Fruit fly (Drosophila melanogaster): ENCODE data around the gene Nil.

Gene Nil

DNA sequence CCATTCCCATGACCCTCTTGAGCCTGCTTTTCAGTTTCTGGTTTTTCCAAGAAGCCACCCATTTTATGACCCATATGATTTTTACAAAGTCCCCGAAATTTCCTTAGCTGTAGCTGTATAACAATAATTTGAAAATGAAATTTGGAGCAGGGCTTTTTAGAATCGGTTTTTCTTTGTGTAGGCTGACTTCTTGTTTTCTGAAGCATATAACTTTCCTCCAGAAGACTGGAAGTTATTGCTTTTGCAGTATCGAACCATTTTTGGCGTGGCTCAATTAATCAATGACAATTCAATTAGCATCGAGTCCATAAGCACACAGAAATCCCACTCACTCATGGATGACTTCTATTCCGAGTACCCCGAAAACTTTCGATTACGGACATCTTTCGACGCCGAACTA is at the start of gene Nil:
TSS of gene Nil (minus strand) at position 101 of the 400 bp plus-strand sequence.
- TF ChIP-seq trem (tag; optimal IDR thresholded peaks at IDR 0.05) (no peak), cad (GFP tag; optimal IDR thresholded peaks at IDR 0.05) (no peak), CG13123 (GFP tag; optimal IDR thresholded peaks at IDR 0.05) (no peak), kah (GFP tag; optimal IDR thresholded peaks at IDR 0.05) (no peak), CG6791 (GFP tag; IDR thresholded peaks at IDR 0.05; ENCODE audit: partially characterized antibody) (no peak), schlank (tag; optimal IDR thresholded peaks at IDR 0.05) (no peak), CG6272 (GFP tag; IDR thresholded peaks at IDR 0.05) (no peak)

DNA sequence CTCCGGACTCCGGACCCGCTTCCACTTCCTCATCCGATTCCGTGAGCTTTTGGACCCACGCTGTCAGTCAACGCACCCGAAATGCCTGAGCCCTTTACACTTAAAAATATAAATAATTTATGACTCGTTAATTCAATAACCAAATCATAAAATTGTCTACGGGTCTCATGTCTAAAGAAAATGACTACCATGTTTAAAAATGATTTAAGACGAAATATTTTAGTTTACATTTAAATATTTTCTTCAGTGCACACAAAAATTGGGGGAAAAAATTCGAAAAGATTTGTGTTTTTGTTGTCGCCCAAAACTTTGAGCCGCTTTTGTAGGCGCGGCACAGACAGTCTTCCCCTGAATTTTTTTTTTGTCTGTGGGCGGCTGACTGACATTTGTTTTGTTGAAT is 12.0 kb downstream of the Nil start:
- no peak for TF ChIP-seq nmo (GFP tag; optimal IDR thresholded peaks at IDR 0.05)
- no peak for TF ChIP-seq HmgD (GFP tag; optimal IDR thresholded peaks at IDR 0.05)
- TF ChIP-seq CG31365 (tag; optimal IDR thresholded peaks at IDR 0.05), result no peak
- TF ChIP-seq CG4820 (GFP tag; optimal IDR thresholded peaks at IDR 0.05), result no peak
- no peak for TF ChIP-seq Abd-B (GFP tag; optimal IDR thresholded peaks at IDR 0.05)
- TF ChIP-seq CG6683 (GFP tag; optimal IDR thresholded peaks at IDR 0.05), result no peak
- no peak for TF ChIP-seq CG4360 (GFP tag; IDR thresholded peaks at IDR 0.05)
- no peak for TF ChIP-seq CG4617 (GFP tag; optimal IDR thresholded peaks at IDR 0.05; ENCODE audit: borderline replicate concordance)
- TF ChIP-seq crol (GFP tag; IDR thresholded peaks at IDR 0.05), result no peak
- TF ChIP-seq CG6854 (GFP tag; optimal IDR thresholded peaks at IDR 0.05), result peak; percentile 14
- TF ChIP-seq CG1647 (GFP tag; optimal IDR thresholded peaks at IDR 0.05), result no peak
- TF ChIP-seq insv (GFP tag; optimal IDR thresholded peaks at IDR 0.05), result no peak
- no peak for TF ChIP-seq Mes4 (GFP tag; optimal IDR thresholded peaks at IDR 0.05)
- TF ChIP-seq ara (GFP tag; IDR thresholded peaks at IDR 0.05), result no peak
- TF ChIP-seq tio (GFP tag; optimal IDR thresholded peaks at IDR 0.05), result peak; percentile 8
- no peak for TF ChIP-seq sc (optimal IDR thresholded peaks at IDR 0.05)
- no peak for TF ChIP-seq sc (GFP tag; optimal IDR thresholded peaks at IDR 0.05)
- no peak for TF ChIP-seq bab2 (GFP tag; optimal IDR thresholded peaks at IDR 0.05)
- peak; percentile 30 for TF ChIP-seq CG15514 (GFP tag; optimal IDR thresholded peaks at IDR 0.05)
- TF ChIP-seq fd64A (GFP tag; optimal IDR thresholded peaks at IDR 0.05), result no peak
- no peak for TF ChIP-seq CG12236 (GFP tag; optimal IDR thresholded peaks at IDR 0.05)
- 0 out of 2 replicates have a peak, but pooled peaks have one; percentile 27 for TF ChIP-seq Adf1 (GFP tag; IDR thresholded peaks at IDR 0.05)
- TF ChIP-seq CG32772 (GFP tag; IDR thresholded peaks at IDR 0.05), result no peak
- no peak for TF ChIP-seq rib (GFP tag; IDR thresholded peaks at IDR 0.05)
- TF ChIP-seq CG2202 (tag; optimal IDR thresholded peaks at IDR 0.05), result no peak
- no peak for TF ChIP-seq Eip74EF (GFP tag; optimal IDR thresholded peaks at IDR 0.05)
- no peak for TF ChIP-seq HLH54F (GFP tag; optimal IDR thresholded peaks at IDR 0.05)
- TF ChIP-seq caup (GFP tag; optimal IDR thresholded peaks at IDR 0.05; ENCODE audit: severe bottlenecking), result peak; percentile 44
- peak; percentile 43; the same call in 1 of the 3 replicates for TF ChIP-seq ase (GFP tag; IDR thresholded peaks at IDR 0.05)
- TF ChIP-seq otp (GFP tag; IDR thresholded peaks at IDR 0.05), result no peak
- TF ChIP-seq NFAT (GFP tag; IDR thresholded peaks at IDR 0.05), result no peak
- peak; percentile 53 for TF ChIP-seq Sox102F (GFP tag; optimal IDR thresholded peaks at IDR 0.05)
- no peak for TF ChIP-seq nom (GFP tag; optimal IDR thresholded peaks at IDR 0.05)
- no peak for TF ChIP-seq slp2 (GFP tag; optimal IDR thresholded peaks at IDR 0.05)
- no peak for TF ChIP-seq pzg (GFP tag; optimal IDR thresholded peaks at IDR 0.05)
- no peak for TF ChIP-seq Lpt (GFP tag; optimal IDR thresholded peaks at IDR 0.05)
- no peak for TF ChIP-seq CG7987 (GFP tag; optimal IDR thresholded peaks at IDR 0.05)
- no peak for TF ChIP-seq emc (GFP tag; optimal IDR thresholded peaks at IDR 0.05)
- TF ChIP-seq MESR4 (GFP tag; optimal IDR thresholded peaks at IDR 0.05), result no peak
- TF ChIP-seq CG8944 (GFP tag; optimal IDR thresholded peaks at IDR 0.05), result no peak
- peak; percentile 52 for TF ChIP-seq CG6689 (GFP tag; IDR thresholded peaks at IDR 0.05)
- TF ChIP-seq CG11456 (GFP tag; IDR thresholded peaks at IDR 0.05), result no peak
- TF ChIP-seq CG30403 (GFP tag; optimal IDR thresholded peaks at IDR 0.05), result peak; percentile 57
- TF ChIP-seq CG12104 (GFP tag; optimal IDR thresholded peaks at IDR 0.05), result no peak
